Fruit fly (Drosophila melanogaster): ENCODE data around the gene Mec2.

Mec2 gene

dm6 chrX:19160635-19161407 lies 27.0 kb upstream of the Mec2 start (continued):
- TF ChIP-seq Blimp-1 (GFP tag; optimal IDR thresholded peaks at IDR 0.05) (no peak), CG34406 (GFP tag; optimal IDR thresholded peaks at IDR 0.05) (peak; percentile 8), Sox14 (GFP tag; optimal IDR thresholded peaks at IDR 0.05) (no peak), CG7368 (GFP tag; optimal IDR thresholded peaks at IDR 0.05) (no peak), vri (GFP tag; optimal IDR thresholded peaks at IDR 0.05) (no peak), CG8319 (GFP tag; optimal IDR thresholded peaks at IDR 0.05) (no peak), CG6808 (GFP tag; optimal IDR thresholded peaks at IDR 0.05) (peak; percentile 60), svp (GFP tag) (peak; percentile 69), CG15336 (GFP tag; IDR thresholded peaks at IDR 0.05) (no peak), CG3032 (tag; optimal IDR thresholded peaks at IDR 0.05) (peak; percentile 49), Hr39 (GFP tag; optimal IDR thresholded peaks at IDR 0.05) (no peak), CG8119 (GFP tag; IDR thresholded peaks at IDR 0.05) (peak; percentile 36; the same call in 1 of the 3 replicates), CG10631 (GFP tag; optimal IDR thresholded peaks at IDR 0.05) (peak; percentile 8), CG9139 (GFP tag; optimal IDR thresholded peaks at IDR 0.05) (no peak), CG6854 (GFP tag; optimal IDR thresholded peaks at IDR 0.05) (no peak), CG10669 (GFP tag; optimal IDR thresholded peaks at IDR 0.05) (no peak), dac (GFP tag; optimal IDR thresholded peaks at IDR 0.05) (no peak), Hr38 (GFP tag; optimal IDR thresholded peaks at IDR 0.05) (no peak), CG6276 (GFP tag; optimal IDR thresholded peaks at IDR 0.05) (no peak), net (GFP tag; optimal IDR thresholded peaks at IDR 0.05) (no peak), Gug (GFP tag; IDR thresholded peaks at IDR 0.05) (no peak), cyc (GFP tag; optimal IDR thresholded peaks at IDR 0.05) (no peak), fd85E (GFP tag; optimal IDR thresholded peaks at IDR 0.05) (no peak), Smox (GFP tag; optimal IDR thresholded peaks at IDR 0.05) (no peak), ss (GFP tag; optimal IDR thresholded peaks at IDR 0.05) (peak; percentile 58 to 65)

- TF ChIP-seq CG8319 (GFP tag; optimal IDR thresholded peaks at IDR 0.05) (peak; percentile 6), eg (GFP tag; IDR thresholded peaks at IDR 0.05) (peak; percentile 42; the same call in 1 of the 3 replicates), fd85E (GFP tag; optimal IDR thresholded peaks at IDR 0.05) (peak; percentile 11), Ets96B (tag; optimal IDR thresholded peaks at IDR 0.05) (peak; percentile 66), CG11902 (GFP tag; optimal IDR thresholded peaks at IDR 0.05) (peak; percentile 12), CG11294 (GFP tag; IDR thresholded peaks at IDR 0.05) (0 out of 2 replicates have a peak, but pooled peaks have one; percentile 12), CG10631 (GFP tag; optimal IDR thresholded peaks at IDR 0.05) (peak; percentile 63), CG16779 (tag; optimal IDR thresholded peaks at IDR 0.05) (peak; percentile 23), Eip93F (GFP tag; optimal IDR thresholded peaks at IDR 0.05) (no peak), achi (GFP tag; optimal IDR thresholded peaks at IDR 0.05) (peak; percentile 65), CG1621 (tag; optimal IDR thresholded peaks at IDR 0.05) (peak; percentile 72), Met (GFP tag; optimal IDR thresholded peaks at IDR 0.05) (peak; percentile 69), CG6808 (GFP tag; optimal IDR thresholded peaks at IDR 0.05) (peak; percentile 47), CG6276 (GFP tag; optimal IDR thresholded peaks at IDR 0.05) (peak; percentile 29), CG4318 (GFP tag; optimal IDR thresholded peaks at IDR 0.05) (peak; percentile 48), Hr38 (GFP tag; optimal IDR thresholded peaks at IDR 0.05) (no peak), Lpt (GFP tag; optimal IDR thresholded peaks at IDR 0.05) (peak; percentile 60), CG34406 (GFP tag; optimal IDR thresholded peaks at IDR 0.05) (peak; percentile 71), vri (GFP tag; optimal IDR thresholded peaks at IDR 0.05) (peak; percentile 67), OdsH (GFP tag; optimal IDR thresholded peaks at IDR 0.05) (peak; percentile 77), esn (GFP tag; optimal IDR thresholded peaks at IDR 0.05) (peak; percentile 81), fkh (GFP tag; optimal IDR thresholded peaks at IDR 0.05) (no peak), CG8119 (GFP tag; IDR thresholded peaks at IDR 0.05) (peak; percentile 57), salr (GFP tag; optimal IDR thresholded peaks at IDR 0.05) (peak; percentile 37 to 59), CG11762 (GFP tag; optimal IDR thresholded peaks at IDR 0.05; ENCODE audit: insufficient read depth) (peak; percentile 28), lz (GFP tag; optimal IDR thresholded peaks at IDR 0.05) (peak; percentile 81), Ets21C (GFP tag; optimal IDR thresholded peaks at IDR 0.05) (peak; percentile 58), Sox102F (GFP tag; optimal IDR thresholded peaks at IDR 0.05) (peak; percentile 81), CG3032 (tag; optimal IDR thresholded peaks at IDR 0.05) (peak; percentile 53), svp (GFP tag) (peak; percentile 95), spab (GFP tag; optimal IDR thresholded peaks at IDR 0.05) (peak; percentile 56), Eip78C (GFP tag) (peak; percentile 97), pdm3 (GFP tag; optimal IDR thresholded peaks at IDR 0.05) (peak; percentile 81)
These were observed 25.5 kb upstream of the Mec2 start for dm6 chrX:19162249-19162914.
